Worm (Caenorhabditis elegans): Measurements from ENCODE around the gene larp-1.
"Not testable (repeated sequence)": the region's sequence is repeated elsewhere in the genome, so short reads cannot be mapped to it uniquely, and the experiment has no call there.

larp-1 gene

DNA sequence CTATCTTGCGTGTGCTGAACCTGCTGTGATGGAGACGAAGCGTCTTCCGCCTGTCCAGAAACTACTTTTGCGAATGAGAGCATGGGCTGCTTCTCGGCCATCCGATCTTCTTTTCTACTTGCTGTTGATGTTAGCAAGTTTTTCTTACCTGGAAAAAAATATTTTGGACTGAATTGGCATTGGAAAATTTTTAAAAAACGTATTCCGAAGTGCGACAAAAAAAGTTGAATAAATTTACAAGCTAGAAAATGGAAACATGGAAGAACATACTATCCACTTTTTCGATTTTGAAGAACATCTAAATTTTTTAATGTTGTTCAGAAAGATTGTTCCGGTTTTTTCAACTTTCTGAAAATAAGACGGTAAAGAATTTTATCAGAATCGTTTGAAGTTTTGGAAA, at the start of gene larp-1:
larp-1 (minus strand) TSS at position 101 of the 400 bp plus-strand sequence.
- no peak for TF ChIP-seq F37D6.2 (tag; optimal IDR thresholded peaks at IDR 0.05)

DNA sequence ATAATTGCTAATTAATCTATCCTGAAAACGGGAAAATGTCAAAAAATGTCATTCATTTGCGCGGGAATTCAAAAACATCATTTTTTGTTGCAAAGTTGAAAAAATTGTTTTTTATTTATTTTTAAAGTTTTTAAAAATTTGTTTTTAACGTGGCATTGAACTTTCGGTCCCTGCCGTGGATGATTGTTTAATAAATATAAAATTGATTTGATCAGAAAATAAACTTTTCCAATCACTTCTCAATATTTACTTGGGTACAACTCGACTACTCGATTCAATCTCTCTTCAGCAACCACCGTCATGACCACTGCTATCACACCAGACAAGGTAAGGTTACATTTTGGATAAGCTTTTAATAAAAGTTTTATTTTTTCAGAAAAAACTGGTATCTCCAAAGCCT, 45.0 kb upstream of the larp-1 start, which contains the start of gene C45G9.4:
C45G9.4 (plus strand) TSS at position 301 of the 400 bp plus-strand sequence.
- not testable (repeated sequence) for TF ChIP-seq saeg-2 (GFP tag; IDR thresholded peaks at IDR 0.05); nhr-25 (tag; optimal IDR thresholded peaks at IDR 0.05; ENCODE audit: borderline replicate concordance, insufficient read depth); lin-13 (GFP tag; optimal IDR thresholded peaks at IDR 0.05)

DNA sequence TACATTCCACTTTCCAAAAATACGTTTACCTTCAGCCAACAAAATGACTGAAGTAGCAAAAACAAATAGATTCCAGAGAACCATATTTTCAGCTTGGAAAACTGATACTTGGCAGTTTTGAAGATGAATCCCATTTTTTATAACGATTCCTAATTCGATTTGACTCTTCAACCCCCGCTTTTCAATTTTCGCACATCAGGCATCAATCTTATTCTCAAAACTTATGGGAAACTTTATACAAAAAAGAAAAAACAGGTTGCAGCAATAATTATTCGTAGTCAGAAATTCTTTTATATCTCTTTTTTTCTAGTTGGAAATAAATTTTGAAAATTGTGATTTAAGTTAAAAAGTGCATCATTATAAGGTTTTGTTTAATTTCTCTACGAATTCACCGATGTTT, 44.3 kb upstream of the larp-1 start, which contains the start of gene C45G9.10:
C45G9.10 (minus strand) TSS at position 101 of the 400 bp plus-strand sequence.
- TF ChIP-seq F26F4.8 (GFP tag; conservative IDR thresholded peaks at IDR 0.05) (no peak), aha-1 (tag) (peak; percentile 64)

DNA sequence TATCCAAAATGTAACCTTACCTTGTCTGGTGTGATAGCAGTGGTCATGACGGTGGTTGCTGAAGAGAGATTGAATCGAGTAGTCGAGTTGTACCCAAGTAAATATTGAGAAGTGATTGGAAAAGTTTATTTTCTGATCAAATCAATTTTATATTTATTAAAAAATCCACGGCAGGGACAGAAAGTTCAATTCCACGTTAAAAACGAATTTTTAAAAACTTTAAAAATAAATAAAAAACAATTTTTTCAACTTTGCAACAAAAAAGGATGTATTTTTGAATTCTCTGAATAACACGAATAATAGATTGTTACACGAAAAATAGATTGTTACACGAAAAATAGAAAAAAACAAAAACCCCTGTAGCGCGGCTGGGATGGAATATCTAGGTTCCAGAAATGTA, 38.3 kb upstream of the larp-1 start, which contains the start of gene C45G9.9:
C45G9.9 (minus strand) TSS at position 101 of the 400 bp plus-strand sequence.
- TF ChIP-seq hif-1 (tag; optimal IDR thresholded peaks at IDR 0.05); fkh-10 (GFP tag; optimal IDR thresholded peaks at IDR 0.05); nhr-11 (tag; optimal IDR thresholded peaks at IDR 0.05): not testable (repeated sequence)

DNA sequence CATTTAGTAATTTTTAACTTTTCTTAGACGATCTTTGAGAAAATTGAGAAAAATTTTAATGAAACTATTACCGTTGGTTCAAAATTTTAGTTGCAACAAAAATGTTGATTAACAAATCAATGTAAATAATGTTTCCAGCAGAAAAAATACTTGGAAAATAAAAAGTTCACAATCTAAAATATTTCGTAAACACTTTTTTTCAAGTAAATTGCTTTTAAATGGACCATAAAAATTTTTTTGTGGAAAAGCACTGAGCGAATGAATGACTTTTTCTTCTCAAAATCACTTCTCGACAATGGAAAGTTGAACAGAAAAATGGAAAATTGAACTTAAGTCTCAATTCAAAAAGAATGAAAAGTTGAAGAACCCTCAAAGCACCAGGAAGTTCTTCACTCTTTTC, 36.1 kb upstream of the larp-1 start, which contains the start of gene C45G9.8:
C45G9.8 (minus strand) TSS at position 101 of the 400 bp plus-strand sequence.
- TF ChIP-seq fkh-10 (GFP tag; optimal IDR thresholded peaks at IDR 0.05) (no peak), tag-97 (GFP tag; IDR thresholded peaks at IDR 0.05) (no peak), spr-1 (tag; optimal IDR thresholded peaks at IDR 0.05) (no peak), vab-7 (GFP tag; IDR thresholded peaks at IDR 0.05) (no peak), aha-1 (tag) (no peak)

DNA sequence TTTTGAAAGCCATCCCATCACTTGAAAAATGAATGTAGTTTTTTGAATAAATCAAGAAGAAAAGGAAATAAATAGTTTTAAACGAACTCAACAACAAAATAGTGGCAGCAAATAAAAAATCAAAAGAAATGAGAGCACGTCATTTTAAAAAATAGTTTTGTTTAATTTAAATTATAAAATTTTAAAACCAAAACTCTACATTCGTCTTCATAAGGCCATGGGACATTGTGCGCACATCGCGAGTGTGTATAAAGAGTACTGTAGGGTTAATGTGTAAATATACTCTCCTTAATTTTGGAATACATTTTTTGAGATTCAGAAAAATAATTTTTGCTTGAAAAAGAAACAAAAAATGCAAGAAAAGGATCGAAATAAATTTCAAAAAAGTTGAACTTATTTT, 34.5 kb upstream of the larp-1 start, which contains the start of gene C45G9.15:
C45G9.15 (minus strand) TSS at position 101 of the 400 bp plus-strand sequence.
- TF ChIP-seq zip-11 (GFP tag; IDR thresholded peaks at IDR 0.05) (no peak), ceh-20 (GFP tag; IDR thresholded peaks at IDR 0.05) (no peak), hif-1 (tag; optimal IDR thresholded peaks at IDR 0.05) (no peak), lsy-2 (tag; optimal IDR thresholded peaks at IDR 0.05) (no peak), nhr-42 (GFP tag; IDR thresholded peaks at IDR 0.05) (no peak), unc-62 (GFP tag; optimal IDR thresholded peaks at IDR 0.05 in 1 of 2) (no peak), unc-62 (tag; optimal IDR thresholded peaks at IDR 0.05) (no peak)

DNA sequence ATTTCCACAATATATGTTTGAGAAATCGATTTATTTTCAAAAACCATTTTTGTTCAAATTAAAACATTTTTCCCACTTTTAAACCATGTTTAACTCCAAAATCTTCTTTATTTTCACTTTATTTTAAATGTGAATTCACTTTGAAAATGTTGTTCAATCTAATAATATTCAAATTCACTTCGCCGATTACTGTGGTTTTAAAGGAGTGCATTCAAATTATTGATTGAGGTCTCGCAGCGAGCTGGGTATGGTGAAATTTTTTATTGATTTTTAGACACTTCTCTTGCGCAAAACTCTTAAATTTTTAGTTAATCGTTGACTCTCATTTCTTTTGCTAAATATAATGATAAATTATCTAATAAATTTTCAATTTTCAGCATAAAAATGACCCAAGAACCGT, 30.3 kb upstream of the larp-1 start, which contains the start of gene C45G9.5:
C45G9.5 (plus strand) TSS at position 378 of the 400 bp plus-strand sequence.
- TF ChIP-seq set-16 (GFP tag; IDR thresholded peaks at IDR 0.05) (no peak), lin-13 (GFP tag; optimal IDR thresholded peaks at IDR 0.05) (no peak), egl-43 (GFP tag; IDR thresholded peaks at IDR 0.05) (no peak), Y5F2A.4 (GFP tag; optimal IDR thresholded peaks at IDR 0.05) (no peak), unc-62 (GFP tag; optimal IDR thresholded peaks at IDR 0.05 in 1 of 2) (no peak), unc-62 (tag; optimal IDR thresholded peaks at IDR 0.05) (no peak), ZK337.2 (GFP tag; IDR thresholded peaks at IDR 0.05) (no peak), duxl-1 (tag; optimal IDR thresholded peaks at IDR 0.05; ENCODE audit: poor library complexity) (no peak), zip-2 (tag; optimal IDR thresholded peaks at IDR 0.05) (no peak), nhr-25 (tag; optimal IDR thresholded peaks at IDR 0.05; ENCODE audit: borderline replicate concordance, insufficient read depth) (no peak), madf-5 (GFP tag; IDR thresholded peaks at IDR 0.05) (no peak), dmd-8 (GFP tag; IDR thresholded peaks at IDR 0.05) (no peak), aha-1 (tag) (no peak), ceh-32 (tag; optimal IDR thresholded peaks at IDR 0.05; ENCODE audit: poor library complexity) (no peak), nhr-11 (tag; optimal IDR thresholded peaks at IDR 0.05) (no peak), hif-1 (tag; optimal IDR thresholded peaks at IDR 0.05) (no peak), lin-39 (tag; optimal IDR thresholded peaks at IDR 0.05) (no peak)
